Worm (Caenorhabditis elegans) whole organism, early embryonic: Measurements from ENCODE around the gene ifc-1.

Experiments
- B0310.2 ChIP-seq: sonication (generic microtip); optimal IDR thresholded peaks from 2 replicates; lab custom pipeline; 2016; ENCODE audit warnings: mild to moderate bottlenecking, missing genetic modification characterization, missing compliant biosample characterization
- F13C5.2 ChIP-seq: sonication (generic microtip); optimal IDR thresholded peaks from 2 replicates; lab custom pipeline; 2017; ENCODE audit warnings: mild to moderate bottlenecking, missing genetic modification characterization, inconsistent platforms, missing compliant biosample characterization
- aly-1 ChIP-seq: sonication (generic microtip); optimal IDR thresholded peaks from 2 replicates; lab custom pipeline; 2016; ENCODE audit warnings: missing genetic modification characterization, missing compliant biosample characterization
- ama-1 ChIP-seq: fragments of 150-350 bp; optimal IDR thresholded peaks from 2 replicates; lab custom pipeline; 2014
- ceh-36 ChIP-seq: sonication (generic microtip); optimal IDR thresholded peaks from 2 replicates; lab custom pipeline; 2016; ENCODE audit warnings: missing genetic modification characterization, inconsistent platforms, missing compliant biosample characterization
- hmg-4 ChIP-seq: fragments of 200-800 bp; sonication (Bioruptor generic); optimal IDR thresholded peaks from 2 replicates; lab custom pipeline; 2018; ENCODE audit warnings: mild to moderate bottlenecking, missing genetic modification characterization, missing compliant biosample characterization
- hnd-1 ChIP-seq: sonication (generic microtip); optimal IDR thresholded peaks from 2 replicates; lab custom pipeline; 2016; ENCODE audit warnings: missing genetic modification characterization, missing compliant biosample characterization
- sea-1 ChIP-seq: fragments of 200-800 bp; sonication (Bioruptor generic); conservative IDR thresholded peaks from 2 replicates; pipeline ENCODE4 v1.3.6; 2022; ENCODE audit warnings: missing genetic modification characterization, missing compliant biosample characterization
- tbx-11 ChIP-seq: fragments of 200-800 bp; sonication (Bioruptor generic); IDR thresholded peaks from 2 replicates; pipeline ENCODE4 v1.3.6; 2022; ENCODE audit warnings: missing genetic modification characterization, missing compliant biosample characterization

DNA sequence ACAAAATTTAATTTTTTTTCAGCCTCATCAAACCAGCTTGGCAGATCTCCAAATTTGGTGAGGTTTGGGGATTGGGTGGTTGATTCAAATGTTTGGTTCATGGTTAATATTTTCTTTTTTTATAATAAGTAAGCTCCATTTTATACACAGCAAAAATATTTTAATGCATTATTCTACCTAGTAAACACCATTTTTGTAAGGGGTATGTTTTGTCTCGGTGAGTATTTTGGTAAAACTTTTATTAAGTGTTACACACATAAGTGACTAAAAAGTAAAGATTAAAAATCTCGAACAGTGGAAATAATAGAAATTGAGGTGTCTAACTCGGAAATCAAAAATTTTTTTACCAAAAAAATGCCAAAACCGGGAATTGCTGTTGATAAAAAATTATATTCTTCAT lies 7.5 kb downstream of the ifc-1 start, which contains the start of gene srw-4:
- TF ChIP-seq ceh-36 (tag; lab: Kevin White, UChicago) (no peak), tbx-11 (GFP tag; lab: Robert Waterston, UW) (no peak), ama-1 (no peak), sea-1 (no peak), hnd-1 (tag; lab: Kevin White, UChicago) (no peak), F13C5.2 (tag; lab: Kevin White, UChicago) (no peak), aly-1 (no peak), hmg-4 (GFP tag; lab: Kevin White, UChicago) (no peak), B0310.2 (tag; lab: Kevin White, UChicago) (no peak)
